Worm (Caenorhabditis elegans) whole organism, mixed stage, embryonic: ENCODE data around the gene Y45G5AM.7.
"Not testable (repeated sequence)": the region's sequence is repeated elsewhere in the genome, so short reads cannot be mapped to it uniquely, and the experiment has no call there.

Experiments
- M03D4.4 ChIP-seq: sonication (generic microtip); optimal IDR thresholded peaks from 2 replicates; lab custom pipeline; 2017; ENCODE audit warnings: mild to moderate bottlenecking, missing genetic modification characterization, missing compliant biosample characterization
- bed-3 ChIP-seq: fragments of 200-800 bp; sonication (Bioruptor generic); optimal IDR thresholded peaks from 3 replicates; lab custom pipeline; 2018; ENCODE audit warnings: mild to moderate bottlenecking, missing genetic modification characterization, moderate library complexity, missing compliant biosample characterization
- blmp-1 ChIP-seq: fragments of 150-350 bp; optimal IDR thresholded peaks from 2 replicates; lab custom pipeline; 2014; ENCODE audit warnings: missing biosample characterization, missing genetic modification characterization
- ceh-39 ChIP-seq: fragments of 150-350 bp; optimal IDR thresholded peaks from 2 replicates; lab custom pipeline; 2014; ENCODE audit warnings: missing biosample characterization, missing genetic modification characterization
- ceh-83 ChIP-seq: fragments of 200-800 bp; sonication (Bioruptor generic); optimal IDR thresholded peaks from 2 replicates; lab custom pipeline; 2018; ENCODE audit warnings: mild to moderate bottlenecking, missing genetic modification characterization, missing compliant biosample characterization
- ces-1 ChIP-seq: fragments of 150-350 bp; optimal IDR thresholded peaks from 2 replicates; lab custom pipeline; 2014; ENCODE audit warnings: missing biosample characterization, missing genetic modification reagents, missing genetic modification characterization
- cnd-1 ChIP-seq: fragments of 200-800 bp; sonication (Bioruptor generic); optimal IDR thresholded peaks from 2 replicates; lab custom pipeline; 2018; ENCODE audit warnings: mild to moderate bottlenecking, missing genetic modification characterization, missing compliant biosample characterization
- drap-1 ChIP-seq: fragments of 200-800 bp; sonication (Bioruptor generic); optimal IDR thresholded peaks from 3 replicates; lab custom pipeline; 2018; ENCODE audit warnings: mild to moderate bottlenecking, missing genetic modification characterization, missing compliant biosample characterization
- elt-1 ChIP-seq: sonication (generic microtip); optimal IDR thresholded peaks from 2 replicates; lab custom pipeline; 2017; ENCODE audit warnings: missing genetic modification characterization, mild to moderate bottlenecking, missing compliant biosample characterization, antibody characterized with exemption, moderate library complexity, borderline replicate concordance; ENCODE audit not compliant: insufficient read depth
- flh-1 ChIP-seq: fragments of 200-800 bp; sonication (Bioruptor generic); optimal IDR thresholded peaks from 2 replicates; lab custom pipeline; 2018; ENCODE audit warnings: mild to moderate bottlenecking, missing genetic modification characterization, moderate library complexity, missing compliant biosample characterization
- hlh-1 ChIP-seq: fragments of 150-350 bp; optimal IDR thresholded peaks from 2 replicates; lab custom pipeline; 2014; ENCODE audit warnings: missing biosample characterization, missing genetic modification reagents, missing genetic modification characterization
- lin-13 ChIP-seq: fragments of 150-350 bp; optimal IDR thresholded peaks from 2 replicates; lab custom pipeline; 2014; ENCODE audit warnings: missing biosample characterization, missing genetic modification characterization
- lsy-2 ChIP-seq: fragments of 150-350 bp; optimal IDR thresholded peaks from 2 replicates; lab custom pipeline; 2014; ENCODE audit warnings: missing biosample characterization, missing genetic modification characterization
- mab-5 ChIP-seq: fragments of 150-350 bp; optimal IDR thresholded peaks from 2 replicates; lab custom pipeline; 2014; ENCODE audit warnings: missing biosample characterization, missing genetic modification characterization
- mep-1 ChIP-seq: fragments of 150-350 bp; optimal IDR thresholded peaks from 2 replicates; lab custom pipeline; 2017; ENCODE audit warnings: missing biosample characterization, missing genetic modification reagents, missing genetic modification characterization, inconsistent platforms
- mls-2 ChIP-seq: sonication (generic microtip); optimal IDR thresholded peaks from 2 replicates; lab custom pipeline; 2016; ENCODE audit warnings: mild to moderate bottlenecking, missing genetic modification characterization, moderate library complexity, missing compliant biosample characterization
- nhr-12 ChIP-seq: fragments of 150-350 bp; optimal IDR thresholded peaks from 2 replicates; lab custom pipeline; 2014; ENCODE audit warnings: missing biosample characterization, missing genetic modification characterization
- nhr-2 ChIP-seq: fragments of 150-350 bp; optimal IDR thresholded peaks from 2 replicates; lab custom pipeline; 2014; ENCODE audit warnings: missing biosample characterization, missing genetic modification characterization
- nhr-237 ChIP-seq: fragments of 150-350 bp; optimal IDR thresholded peaks from 2 replicates; lab custom pipeline; 2014; ENCODE audit warnings: missing biosample characterization, missing genetic modification characterization
- nhr-28 ChIP-seq: fragments of 150-350 bp; optimal IDR thresholded peaks from 2 replicates; lab custom pipeline; 2014; ENCODE audit warnings: missing biosample characterization, missing genetic modification characterization
- sem-2 ChIP-seq: fragments of 200-800 bp; sonication (Bioruptor generic); optimal IDR thresholded peaks from 2 replicates; lab custom pipeline; 2018; ENCODE audit warnings: mild to moderate bottlenecking, missing genetic modification characterization, missing compliant biosample characterization
- snpc-4 ChIP-seq: fragments of 150-350 bp; optimal IDR thresholded peaks from 2 replicates; lab custom pipeline; 2014; ENCODE audit warnings: missing biosample characterization, missing genetic modification characterization
- sptf-1 ChIP-seq: sonication (generic microtip); optimal IDR thresholded peaks from 2 replicates; lab custom pipeline; 2017; ENCODE audit warnings: mild to moderate bottlenecking, missing genetic modification characterization, moderate library complexity, missing compliant biosample characterization
- tbx-8 ChIP-seq: fragments of 200-800 bp; sonication (Bioruptor generic); optimal IDR thresholded peaks from 2 replicates; lab custom pipeline; 2018; ENCODE audit warnings: mild to moderate bottlenecking, missing genetic modification characterization, moderate library complexity, missing compliant biosample characterization
- unc-120 ChIP-seq: sonication (generic microtip); optimal IDR thresholded peaks from 2 replicates; lab custom pipeline; 2017; ENCODE audit warnings: missing genetic modification characterization, missing compliant biosample characterization; ENCODE audit not compliant: poor library complexity, severe bottlenecking
- unc-39 ChIP-seq: fragments of 150-350 bp; optimal IDR thresholded peaks from 2 replicates; lab custom pipeline; 2014; ENCODE audit warnings: missing biosample characterization, missing genetic modification characterization
- unc-62 ChIP-seq: fragments of 150-350 bp; optimal IDR thresholded peaks from 2 replicates; lab custom pipeline; 2014; ENCODE audit warnings: missing biosample characterization, missing genetic modification reagents, missing genetic modification characterization
- zip-8 ChIP-seq: fragments of 150-350 bp; optimal IDR thresholded peaks from 2 replicates; lab custom pipeline; 2014; ENCODE audit warnings: missing biosample characterization, missing genetic modification characterization

Gene Y45G5AM.7

ce11 chrV:4170138-4170537, at the start of gene Y45G5AM.7:
Gene Y45G5AM.7, minus strand, starts transcription at chrV:4170238.
- peak; percentile 21 for TF ChIP-seq zip-8 (tag; lab: Kevin White, UChicago)
- no peak for TF ChIP-seq unc-120 (tag; lab: Kevin White, UChicago)
- no peak for TF ChIP-seq drap-1 (GFP tag; lab: Kevin White, UChicago)

ce11 chrV:4219342-4219741, 49.3 kb upstream of the Y45G5AM.7 start, which contains the start of gene nlp-9:
Gene nlp-9, plus strand, starts transcription at chrV:4219642.
- TF ChIP-seq sptf-1 (no peak), ceh-39 (no peak), bed-3 (GFP tag; lab: Kevin White, UChicago) (no peak), hlh-1 (tag; lab: Kevin White, UChicago) (no peak), mep-1 (no peak)

- TF ChIP-seq snpc-4 (no peak), nhr-237 (tag; lab: Kevin White, UChicago) (no peak), flh-1 (GFP tag; lab: Kevin White, UChicago) (no peak), tbx-8 (GFP tag; lab: Kevin White, UChicago) (no peak), bed-3 (GFP tag; lab: Kevin White, UChicago) (no peak), ceh-83 (GFP tag; lab: Kevin White, UChicago) (no peak), drap-1 (GFP tag; lab: Kevin White, UChicago) (no peak), nhr-2 (no peak), unc-39 (tag; lab: Kevin White, UChicago) (no peak), M03D4.4 (no peak), lin-13 (tag; lab: Kevin White, UChicago) (no peak), blmp-1 (tag; lab: Kevin White, UChicago) (no peak), sem-2 (GFP tag; lab: Kevin White, UChicago) (no peak), cnd-1 (tag; lab: Kevin White, UChicago) (no peak), unc-120 (tag; lab: Kevin White, UChicago) (no peak), zip-8 (tag; lab: Kevin White, UChicago) (no peak)
Measured at ce11 chrV:4218268-4218667, 48.2 kb upstream of the Y45G5AM.7 start.

- TF ChIP-seq nhr-2 (no peak), unc-120 (tag; lab: Kevin White, UChicago) (no peak), unc-62 (GFP tag; lab: Kevin White, UChicago) (no peak), sem-2 (GFP tag; lab: Kevin White, UChicago) (no peak), ces-1 (no peak), mep-1 (no peak), M03D4.4 (no peak), nhr-237 (tag; lab: Kevin White, UChicago) (no peak), lin-13 (tag; lab: Kevin White, UChicago) (no peak), mab-5 (no peak), elt-1 (tag; lab: Kevin White, UChicago) (no peak), nhr-12 (tag; lab: Kevin White, UChicago) (no peak), ceh-83 (GFP tag; lab: Kevin White, UChicago) (no peak)
Measured at ce11 chrV:4216902-4217301, 46.9 kb upstream of the Y45G5AM.7 start.

- not testable (repeated sequence) for TF ChIP-seq sptf-1; unc-120 (tag; lab: Kevin White, UChicago); nhr-2
Measured at ce11 chrV:4215856-4216255, 45.8 kb upstream of the Y45G5AM.7 start, which contains the start of gene H43I07.4. Gene H43I07.4, plus strand, starts transcription at chrV:4216156.

- no peak for TF ChIP-seq blmp-1 (tag; lab: Kevin White, UChicago)
- TF ChIP-seq ceh-83 (GFP tag; lab: Kevin White, UChicago): no peak
- TF ChIP-seq mls-2 (tag; lab: Kevin White, UChicago): no peak
- TF ChIP-seq mep-1: no peak
- TF ChIP-seq nhr-28 (tag; lab: Kevin White, UChicago): no peak
- no peak for TF ChIP-seq ces-1
- no peak for TF ChIP-seq lsy-2
- no peak for TF ChIP-seq nhr-2
- TF ChIP-seq sem-2 (GFP tag; lab: Kevin White, UChicago): no peak
- no peak for TF ChIP-seq ceh-39
- TF ChIP-seq, all 35 proteins: peak for 0
Measured at ce11 chrV:4211521-4211920, 41.5 kb upstream of the Y45G5AM.7 start.
